Worm (Caenorhabditis elegans) whole organism, mixed stage, embryonic: ENCODE measurements around the gene gcy-7.
A peak's percentile ranks its signal among the peaks of the same experiment; 100 is the strongest.

Source experiments
- M03D4.4 ChIP-seq: sonication (generic microtip); optimal IDR thresholded peaks from 2 replicates; lab custom pipeline; 2017; ENCODE audit warnings: mild to moderate bottlenecking, missing genetic modification characterization, missing compliant biosample characterization
- bed-3 ChIP-seq: fragments of 200-800 bp; sonication (Bioruptor generic); optimal IDR thresholded peaks from 3 replicates; lab custom pipeline; 2018; ENCODE audit warnings: mild to moderate bottlenecking, missing genetic modification characterization, moderate library complexity, missing compliant biosample characterization
- blmp-1 ChIP-seq: fragments of 150-350 bp; optimal IDR thresholded peaks from 2 replicates; lab custom pipeline; 2014; ENCODE audit warnings: missing biosample characterization, missing genetic modification characterization
- ceh-39 ChIP-seq: fragments of 150-350 bp; optimal IDR thresholded peaks from 2 replicates; lab custom pipeline; 2014; ENCODE audit warnings: missing biosample characterization, missing genetic modification characterization
- ceh-43 ChIP-seq: fragments of 200-800 bp; sonication (Bioruptor generic); optimal IDR thresholded peaks from 2 replicates; lab custom pipeline; 2018; ENCODE audit warnings: mild to moderate bottlenecking, missing genetic modification characterization, moderate library complexity, missing compliant biosample characterization
- ceh-83 ChIP-seq: fragments of 200-800 bp; sonication (Bioruptor generic); optimal IDR thresholded peaks from 2 replicates; lab custom pipeline; 2018; ENCODE audit warnings: mild to moderate bottlenecking, missing genetic modification characterization, missing compliant biosample characterization
- ces-1 ChIP-seq: fragments of 150-350 bp; optimal IDR thresholded peaks from 2 replicates; lab custom pipeline; 2014; ENCODE audit warnings: missing biosample characterization, missing genetic modification reagents, missing genetic modification characterization
- cnd-1 ChIP-seq: fragments of 200-800 bp; sonication (Bioruptor generic); optimal IDR thresholded peaks from 2 replicates; lab custom pipeline; 2018; ENCODE audit warnings: mild to moderate bottlenecking, missing genetic modification characterization, missing compliant biosample characterization
- drap-1 ChIP-seq: fragments of 200-800 bp; sonication (Bioruptor generic); optimal IDR thresholded peaks from 3 replicates; lab custom pipeline; 2018; ENCODE audit warnings: mild to moderate bottlenecking, missing genetic modification characterization, missing compliant biosample characterization
- elt-1 ChIP-seq: sonication (generic microtip); optimal IDR thresholded peaks from 2 replicates; lab custom pipeline; 2017; ENCODE audit warnings: missing genetic modification characterization, mild to moderate bottlenecking, missing compliant biosample characterization, antibody characterized with exemption, moderate library complexity, borderline replicate concordance; ENCODE audit not compliant: insufficient read depth
- elt-3 ChIP-seq: fragments of 150-350 bp; optimal IDR thresholded peaks from 2 replicates; lab custom pipeline; 2014; ENCODE audit warnings: missing biosample characterization, missing genetic modification characterization
- flh-1 ChIP-seq: fragments of 200-800 bp; sonication (Bioruptor generic); optimal IDR thresholded peaks from 2 replicates; lab custom pipeline; 2018; ENCODE audit warnings: mild to moderate bottlenecking, missing genetic modification characterization, moderate library complexity, missing compliant biosample characterization
- ham-2 ChIP-seq: fragments of 200-800 bp; sonication (Bioruptor generic); optimal IDR thresholded peaks from 2 replicates; lab custom pipeline; 2018; ENCODE audit warnings: mild to moderate bottlenecking, missing genetic modification characterization, missing compliant biosample characterization
- hlh-1 ChIP-seq: fragments of 150-350 bp; optimal IDR thresholded peaks from 2 replicates; lab custom pipeline; 2014; ENCODE audit warnings: missing biosample characterization, missing genetic modification reagents, missing genetic modification characterization
- lin-13 ChIP-seq: fragments of 150-350 bp; optimal IDR thresholded peaks from 2 replicates; lab custom pipeline; 2014; ENCODE audit warnings: missing biosample characterization, missing genetic modification characterization
- lin-32 ChIP-seq: fragments of 200-800 bp; sonication (Bioruptor generic); optimal IDR thresholded peaks from 2 replicates; lab custom pipeline; 2018; ENCODE audit warnings: mild to moderate bottlenecking, missing genetic modification characterization, missing compliant biosample characterization
- lsy-2 ChIP-seq: fragments of 150-350 bp; optimal IDR thresholded peaks from 2 replicates; lab custom pipeline; 2014; ENCODE audit warnings: missing biosample characterization, missing genetic modification characterization
- mab-5 ChIP-seq: fragments of 150-350 bp; optimal IDR thresholded peaks from 2 replicates; lab custom pipeline; 2014; ENCODE audit warnings: missing biosample characterization, missing genetic modification characterization
- mep-1 ChIP-seq: fragments of 150-350 bp; optimal IDR thresholded peaks from 2 replicates; lab custom pipeline; 2017; ENCODE audit warnings: missing biosample characterization, missing genetic modification reagents, missing genetic modification characterization, inconsistent platforms
- mls-2 ChIP-seq: sonication (generic microtip); optimal IDR thresholded peaks from 2 replicates; lab custom pipeline; 2016; ENCODE audit warnings: mild to moderate bottlenecking, missing genetic modification characterization, moderate library complexity, missing compliant biosample characterization
- nhr-12 ChIP-seq: fragments of 150-350 bp; optimal IDR thresholded peaks from 2 replicates; lab custom pipeline; 2014; ENCODE audit warnings: missing biosample characterization, missing genetic modification characterization
- nhr-2 ChIP-seq: fragments of 150-350 bp; optimal IDR thresholded peaks from 2 replicates; lab custom pipeline; 2014; ENCODE audit warnings: missing biosample characterization, missing genetic modification characterization
- nhr-237 ChIP-seq: fragments of 150-350 bp; optimal IDR thresholded peaks from 2 replicates; lab custom pipeline; 2014; ENCODE audit warnings: missing biosample characterization, missing genetic modification characterization
- nhr-28 ChIP-seq: fragments of 150-350 bp; optimal IDR thresholded peaks from 2 replicates; lab custom pipeline; 2014; ENCODE audit warnings: missing biosample characterization, missing genetic modification characterization
- nhr-76 ChIP-seq: sonication (generic microtip); optimal IDR thresholded peaks from 2 replicates; lab custom pipeline; 2017; ENCODE audit warnings: missing biosample characterization, missing genetic modification characterization
- pha-4 ChIP-seq: fragments of 150-350 bp; optimal IDR thresholded peaks from 2 replicates; lab custom pipeline; 2018; ENCODE audit warnings: missing biosample characterization, missing genetic modification reagents, missing genetic modification characterization
- sem-2 ChIP-seq: fragments of 200-800 bp; sonication (Bioruptor generic); optimal IDR thresholded peaks from 2 replicates; lab custom pipeline; 2018; ENCODE audit warnings: mild to moderate bottlenecking, missing genetic modification characterization, missing compliant biosample characterization
- snpc-4 ChIP-seq: fragments of 150-350 bp; optimal IDR thresholded peaks from 2 replicates; lab custom pipeline; 2014; ENCODE audit warnings: missing biosample characterization, missing genetic modification characterization
- sptf-1 ChIP-seq: sonication (generic microtip); optimal IDR thresholded peaks from 2 replicates; lab custom pipeline; 2017; ENCODE audit warnings: mild to moderate bottlenecking, missing genetic modification characterization, moderate library complexity, missing compliant biosample characterization
- tbx-8 ChIP-seq: fragments of 200-800 bp; sonication (Bioruptor generic); optimal IDR thresholded peaks from 2 replicates; lab custom pipeline; 2018; ENCODE audit warnings: mild to moderate bottlenecking, missing genetic modification characterization, moderate library complexity, missing compliant biosample characterization
- unc-120 ChIP-seq: sonication (generic microtip); optimal IDR thresholded peaks from 2 replicates; lab custom pipeline; 2017; ENCODE audit warnings: missing genetic modification characterization, missing compliant biosample characterization; ENCODE audit not compliant: poor library complexity, severe bottlenecking
- unc-39 ChIP-seq: fragments of 150-350 bp; optimal IDR thresholded peaks from 2 replicates; lab custom pipeline; 2014; ENCODE audit warnings: missing biosample characterization, missing genetic modification characterization
- unc-62 ChIP-seq: fragments of 150-350 bp; optimal IDR thresholded peaks from 2 replicates; lab custom pipeline; 2014; ENCODE audit warnings: missing biosample characterization, missing genetic modification reagents, missing genetic modification characterization
- zip-8 ChIP-seq: fragments of 150-350 bp; optimal IDR thresholded peaks from 2 replicates; lab custom pipeline; 2014; ENCODE audit warnings: missing biosample characterization, missing genetic modification characterization

gcy-7 gene

ce11 chrV:8358702-8359101 is 28.5 kb upstream of the gcy-7 start:
- no peak for TF ChIP-seq unc-39 (tag; lab: Kevin White, UChicago)
- no peak for TF ChIP-seq cnd-1
- TF ChIP-seq ceh-83 (GFP tag; lab: Kevin White, UChicago): no peak
- no peak for TF ChIP-seq mab-5 (tag; lab: Kevin White, UChicago)
- no peak for TF ChIP-seq blmp-1 (tag; lab: Kevin White, UChicago)
- no peak for TF ChIP-seq hlh-1 (tag; lab: Kevin White, UChicago)
- no peak for TF ChIP-seq nhr-2
- TF ChIP-seq M03D4.4: no peak
- no peak for TF ChIP-seq nhr-237 (tag; lab: Kevin White, UChicago)
- no peak for TF ChIP-seq nhr-76
- TF ChIP-seq mls-2 (tag; lab: Kevin White, UChicago): no peak
- TF ChIP-seq lin-13: no peak
- no peak for TF ChIP-seq ham-2
- TF ChIP-seq elt-3: no peak
- no peak for TF ChIP-seq zip-8 (tag; lab: Kevin White, UChicago)
- TF ChIP-seq drap-1 (GFP tag; lab: Kevin White, UChicago): no peak

ce11 chrV:8359113-8359564 is 28.0 kb upstream of the gcy-7 start, which contains the start of gene mpdu-1:
Gene mpdu-1, minus strand, starts transcription at chrV:8359163.
- TF ChIP-seq sptf-1 (no peak), elt-1 (no peak), lin-13 (no peak), mep-1 (tag; lab: Kevin White, UChicago) (peak; percentile 45), zip-8 (tag; lab: Kevin White, UChicago) (no peak), pha-4 (tag; lab: Kevin White, UChicago) (peak; percentile 4), ces-1 (GFP tag; lab: Kevin White, UChicago) (peak; percentile 49), M03D4.4 (no peak), unc-62 (no peak), hlh-1 (tag; lab: Kevin White, UChicago) (no peak), unc-120 (tag; lab: Kevin White, UChicago) (no peak), nhr-28 (tag; lab: Kevin White, UChicago) (no peak), ceh-39 (tag; lab: Kevin White, UChicago) (no peak), lsy-2 (tag; lab: Kevin White, UChicago) (peak; percentile 23), mab-5 (tag; lab: Kevin White, UChicago) (no peak), nhr-237 (tag; lab: Kevin White, UChicago) (no peak), nhr-76 (no peak), ceh-43 (GFP tag; lab: Kevin White, UChicago) (no peak), elt-3 (no peak), snpc-4 (tag; lab: Kevin White, UChicago) (no peak), flh-1 (GFP tag; lab: Kevin White, UChicago) (no peak)

ce11 chrV:8359792-8360191 is 27.4 kb upstream of the gcy-7 start, which contains the start of gene F38E1.6:
Gene F38E1.6, plus strand, starts transcription at chrV:8360092.
- TF ChIP-seq drap-1 (GFP tag; lab: Kevin White, UChicago) (no peak), cnd-1 (no peak), nhr-2 (no peak), bed-3 (GFP tag; lab: Kevin White, UChicago) (no peak), nhr-12 (tag; lab: Kevin White, UChicago) (no peak), M03D4.4 (no peak), blmp-1 (tag; lab: Kevin White, UChicago) (no peak), tbx-8 (GFP tag; lab: Kevin White, UChicago) (no peak), elt-3 (no peak), hlh-1 (tag; lab: Kevin White, UChicago) (no peak), zip-8 (tag; lab: Kevin White, UChicago) (no peak)

- TF ChIP-seq lin-32 (GFP tag; lab: Kevin White, UChicago) (no peak), tbx-8 (GFP tag; lab: Kevin White, UChicago) (no peak), flh-1 (GFP tag; lab: Kevin White, UChicago) (no peak), cnd-1 (no peak), ces-1 (GFP tag; lab: Kevin White, UChicago) (no peak), nhr-76 (no peak), unc-62 (no peak), sem-2 (GFP tag; lab: Kevin White, UChicago) (no peak), pha-4 (tag; lab: Kevin White, UChicago) (no peak), mab-5 (tag; lab: Kevin White, UChicago) (no peak), mep-1 (tag; lab: Kevin White, UChicago) (no peak), nhr-28 (tag; lab: Kevin White, UChicago) (no peak), sptf-1 (no peak), unc-120 (tag; lab: Kevin White, UChicago) (no peak), hlh-1 (tag; lab: Kevin White, UChicago) (no peak), ham-2 (no peak), mls-2 (tag; lab: Kevin White, UChicago) (no peak), bed-3 (GFP tag; lab: Kevin White, UChicago) (no peak)
- TF ChIP-seq, all 35 proteins: peak for 0
These were observed 16.5 kb upstream of the gcy-7 start, which contains the start of gene gpa-2 for ce11 chrV:8370705-8371104. Gene gpa-2, plus strand, starts transcription at chrV:8371005.
